Fruit fly (Drosophila melanogaster): ENCODE data around the gene RpL27.
A peak's percentile ranks its signal among the peaks of the same experiment; 100 is the strongest.

Gene RpL27

dm6 chr3R:25680528-25680927, 4.3 kb downstream of the RpL27 start, which contains the start of the genes CG4743 and Idh3g (continued):
- TF ChIP-seq trem (tag; optimal IDR thresholded peaks at IDR 0.05) (peak; percentile 97), Adf1 (GFP tag; IDR thresholded peaks at IDR 0.05) (peak; percentile 78), mam (GFP tag; optimal IDR thresholded peaks at IDR 0.05) (peak; percentile 70), Nf-YC (tag; optimal IDR thresholded peaks at IDR 0.05) (peak; percentile 90), bowl (GFP tag; IDR thresholded peaks at IDR 0.05) (peak; percentile 91), scrt (GFP tag; optimal IDR thresholded peaks at IDR 0.05) (peak; percentile 93), CG10543 (GFP tag; optimal IDR thresholded peaks at IDR 0.05) (peak; percentile 98), tgo (GFP tag; IDR thresholded peaks at IDR 0.05) (peak; percentile 96), gcm2 (GFP tag; optimal IDR thresholded peaks at IDR 0.05) (peak; percentile 80), gcm (GFP tag; optimal IDR thresholded peaks at IDR 0.05) (peak; percentile 98), ATbp (GFP tag; optimal IDR thresholded peaks at IDR 0.05) (peak; percentile 95), sd (tag; optimal IDR thresholded peaks at IDR 0.05) (peak; percentile 90), disco-r (GFP tag; optimal IDR thresholded peaks at IDR 0.05) (peak; percentile 58), Antp (GFP tag; optimal IDR thresholded peaks at IDR 0.05) (peak; percentile 19), btn (GFP tag; optimal IDR thresholded peaks at IDR 0.05) (peak; percentile 41), sr (GFP tag; IDR thresholded peaks at IDR 0.05) (peak; percentile 64; the same call in 1 of the 3 replicates), row (GFP tag; IDR thresholded peaks at IDR 0.05) (peak; percentile 99), CG17829 (tag; optimal IDR thresholded peaks at IDR 0.05) (peak; percentile 99), Jarid2 (GFP tag; optimal IDR thresholded peaks at IDR 0.05) (peak; percentile 76), fd64A (GFP tag; optimal IDR thresholded peaks at IDR 0.05) (peak; percentile 83), CG12942 (GFP tag; optimal IDR thresholded peaks at IDR 0.05) (peak; percentile 95), Mad (GFP tag; optimal IDR thresholded peaks at IDR 0.05) (peak; percentile 92), Ssrp (tag; optimal IDR thresholded peaks at IDR 0.05) (peak; percentile 97), CG15696 (tag; optimal IDR thresholded peaks at IDR 0.05) (peak; percentile 99), CG13894 (tag; optimal IDR thresholded peaks at IDR 0.05) (peak; percentile 97), CG4424 (GFP tag; optimal IDR thresholded peaks at IDR 0.05) (peak; percentile 97), CG31365 (tag; optimal IDR thresholded peaks at IDR 0.05) (peak; percentile 70), nerfin-1 (tag; optimal IDR thresholded peaks at IDR 0.05) (peak; percentile 96), sima (GFP tag; optimal IDR thresholded peaks at IDR 0.05) (peak; percentile 22), bsh (GFP tag; optimal IDR thresholded peaks at IDR 0.05) (peak; percentile 72 to 99), fd3F (GFP tag; optimal IDR thresholded peaks at IDR 0.05) (peak; percentile 97), CG12155 (GFP tag; optimal IDR thresholded peaks at IDR 0.05) (peak; percentile 95), nau (GFP tag; optimal IDR thresholded peaks at IDR 0.05) (peak; percentile 94), CG18599 (GFP tag; optimal IDR thresholded peaks at IDR 0.05) (peak; percentile 98), gsb (GFP tag; IDR thresholded peaks at IDR 0.05) (peak; percentile 85), ranshi (GFP tag; IDR thresholded peaks at IDR 0.05) (peak; percentile 96), CG10274 (GFP tag; optimal IDR thresholded peaks at IDR 0.05) (peak; percentile 79), CG13424 (tag; optimal IDR thresholded peaks at IDR 0.05) (peak; percentile 99), CG4282 (GFP tag; optimal IDR thresholded peaks at IDR 0.05) (peak; percentile 20), Hmr (GFP tag; optimal IDR thresholded peaks at IDR 0.05) (peak; percentile 97), Sry-β (GFP tag; optimal IDR thresholded peaks at IDR 0.05) (peak; percentile 71), Gug (GFP tag; IDR thresholded peaks at IDR 0.05) (peak; percentile 76), HLH54F (GFP tag; optimal IDR thresholded peaks at IDR 0.05) (peak; percentile 79), tna (GFP tag; IDR thresholded peaks at IDR 0.05; ENCODE audit: partially characterized antibody) (no peak), CG3281 (GFP tag; optimal IDR thresholded peaks at IDR 0.05) (peak; percentile 97), CG10979 (tag; optimal IDR thresholded peaks at IDR 0.05) (peak; percentile 98), pum (GFP tag; optimal IDR thresholded peaks at IDR 0.05) (peak; percentile 68), CG17568 (GFP tag; optimal IDR thresholded peaks at IDR 0.05) (peak; percentile 96), BtbVII (GFP tag; optimal IDR thresholded peaks at IDR 0.05) (peak; percentile 95), Awh (GFP tag; IDR thresholded peaks at IDR 0.05) (peak; percentile 96)

Data from whole organism, embryonic.